Worm (Caenorhabditis elegans) whole organism, L4/young adult: ENCODE measurements around the gene F40G9.12.

ENCODE experiments used
- W03F9.2 ChIP-seq: fragments of 150-350 bp; optimal IDR thresholded peaks from 2 replicates; lab custom pipeline; 2014; ENCODE audit warnings: missing biosample characterization, missing genetic modification characterization
- dao-5 ChIP-seq: sonication (generic microtip); optimal IDR thresholded peaks from 2 replicates; lab custom pipeline; 2016; ENCODE audit warnings: missing genotype, missing genetic modification characterization, moderate library complexity, missing compliant biosample characterization
- him-1 ChIP-seq: sonication (generic microtip); optimal IDR thresholded peaks from 2 replicates; lab custom pipeline; 2016; ENCODE audit warnings: missing genotype, missing genetic modification reagents, missing genetic modification characterization, missing compliant biosample characterization

- TF ChIP-seq dao-5 (tag; lab: Kevin White, UChicago) (no peak), W03F9.2 (no peak), him-1 (no peak)
Measured at ce11 chrIII:183072-183471, 11.4 kb downstream of the F40G9.12 start.
